Fruit fly (Drosophila melanogaster) whole organism, embryonic: ENCODE measurements around the gene dunk.

ENCODE experiments used
- Aef1 ChIP-seq: fragments of 200-800 bp; sonication (Bioruptor generic); IDR thresholded peaks from 3 replicates; pipeline ENCODE4 v1.3.6; 2022; ENCODE audit warnings: missing biosample characterization, missing genetic modification characterization
- Bteb2 ChIP-seq: fragments of 200-800 bp; sonication (Bioruptor generic); optimal IDR thresholded peaks from 2 replicates; lab custom pipeline; 2016; ENCODE audit warnings: missing biosample characterization, missing genetic modification characterization
- CG10321 ChIP-seq: fragments of 200-800 bp; sonication (Bioruptor generic); IDR thresholded peaks from 2 replicates; pipeline ENCODE4 v1.3.6; 2022; ENCODE audit warnings: missing biosample characterization, missing genetic modification characterization
- CG10543 ChIP-seq: fragments of 200-800 bp; sonication (Bioruptor generic); optimal IDR thresholded peaks from 3 replicates; lab custom pipeline; 2017; ENCODE audit warnings: missing biosample characterization, mild to moderate bottlenecking, missing genetic modification characterization, moderate library complexity
- CG10654 ChIP-seq: fragments of 200-800 bp; sonication (Bioruptor generic); optimal IDR thresholded peaks from 2 replicates; lab custom pipeline; 2016; ENCODE audit warnings: missing biosample characterization, missing genetic modification characterization
- CG11093 ChIP-seq: fragments of 200-800 bp; sonication (Bioruptor generic); IDR thresholded peaks from 3 replicates; pipeline ENCODE4 v1.3.6; 2022; ENCODE audit warnings: missing biosample characterization, missing genetic modification characterization
- CG11560 ChIP-seq: fragments of 200-800 bp; sonication (Bioruptor generic); IDR thresholded peaks from 3 replicates; pipeline ENCODE4 v1.3.6; 2022; ENCODE audit warnings: missing biosample characterization, missing genetic modification characterization
- CG12769 ChIP-seq: fragments of 200-800 bp; sonication (Bioruptor generic); optimal IDR thresholded peaks from 2 replicates; lab custom pipeline; 2019; ENCODE audit warnings: missing biosample characterization, mild to moderate bottlenecking, missing genetic modification characterization, moderate library complexity
- CG12942 ChIP-seq: fragments of 200-800 bp; sonication (Bioruptor generic); optimal IDR thresholded peaks from 3 replicates; lab custom pipeline; 2016; ENCODE audit warnings: missing biosample characterization, missing genetic modification characterization
- CG14710 ChIP-seq: fragments of 200-800 bp; sonication (Bioruptor generic); optimal IDR thresholded peaks from 3 replicates; lab custom pipeline; 2019; ENCODE audit warnings: missing biosample characterization, mild to moderate bottlenecking, missing genetic modification characterization, moderate library complexity
- CG15696 ChIP-seq: fragments of 200-800 bp; sonication (Bioruptor generic); optimal IDR thresholded peaks from 2 replicates; lab custom pipeline; 2019; ENCODE audit warnings: missing biosample characterization, mild to moderate bottlenecking, missing genetic modification characterization, moderate library complexity
- CG16813 ChIP-seq: fragments of 200-800 bp; sonication (Bioruptor generic); IDR thresholded peaks from 3 replicates; pipeline ENCODE4 v1.3.6; 2022; ENCODE audit warnings: missing biosample characterization, missing genetic modification characterization; ENCODE audit not compliant: partially characterized antibody
- CG17829 ChIP-seq: fragments of 200-800 bp; optimal IDR thresholded peaks from 2 replicates; lab custom pipeline; 2019; ENCODE audit warnings: missing biosample characterization, mild to moderate bottlenecking, missing genetic modification characterization, moderate library complexity
- CG17912 ChIP-seq: fragments of 200-800 bp; sonication (Bioruptor generic); optimal IDR thresholded peaks from 2 replicates; lab custom pipeline; 2018; ENCODE audit warnings: missing biosample characterization, mild to moderate bottlenecking, missing genetic modification characterization
- CG2199 ChIP-seq: fragments of 200-800 bp; sonication (Bioruptor generic); IDR thresholded peaks from 3 replicates; pipeline ENCODE4 v1.3.6; 2022; ENCODE audit warnings: missing biosample characterization, missing genetic modification characterization
- CG30403 ChIP-seq: fragments of 200-800 bp; sonication (Bioruptor generic); optimal IDR thresholded peaks from 3 replicates; lab custom pipeline; 2016; ENCODE audit warnings: missing biosample characterization, missing genetic modification characterization
- CG3281 ChIP-seq: fragments of 200-800 bp; sonication (Bioruptor generic); optimal IDR thresholded peaks from 3 replicates; lab custom pipeline; 2017; ENCODE audit warnings: missing biosample characterization, mild to moderate bottlenecking, missing genetic modification characterization
- CG33557 ChIP-seq: fragments of 200-800 bp; sonication (Bioruptor generic); optimal IDR thresholded peaks from 2 replicates; lab custom pipeline; 2019; ENCODE audit warnings: missing biosample characterization, mild to moderate bottlenecking, missing genetic modification characterization, moderate library complexity
- CG6175 ChIP-seq: fragments of 200-800 bp; sonication (Bioruptor generic); IDR thresholded peaks from 3 replicates; pipeline ENCODE4 v1.3.6; 2022; ENCODE audit warnings: missing biosample characterization, missing genetic modification characterization
- CG6272 ChIP-seq: fragments of 200-800 bp; sonication (Bioruptor generic); IDR thresholded peaks from 2 replicates; pipeline ENCODE4 v1.3.6; 2022; ENCODE audit warnings: missing biosample characterization, missing genetic modification characterization
- CG6689 ChIP-seq: fragments of 200-800 bp; sonication (Bioruptor generic); IDR thresholded peaks from 2 replicates; pipeline ENCODE4 v1.3.6; 2022; ENCODE audit warnings: missing biosample characterization, missing genetic modification characterization
- CG7987 ChIP-seq: fragments of 200-800 bp; sonication (Bioruptor generic); optimal IDR thresholded peaks from 2 replicates; lab custom pipeline; 2018; ENCODE audit warnings: missing biosample characterization, mild to moderate bottlenecking, missing genetic modification characterization, moderate library complexity
- CG8089 ChIP-seq: fragments of 200-800 bp; sonication (Bioruptor generic); optimal IDR thresholded peaks from 3 replicates; lab custom pipeline; 2016; ENCODE audit warnings: missing biosample characterization, missing genetic modification characterization
- ERR ChIP-seq: fragments of 200-800 bp; sonication (Bioruptor generic); optimal IDR thresholded peaks from 2 replicates; lab custom pipeline; 2016; ENCODE audit warnings: missing biosample characterization, missing genetic modification characterization
- H15 ChIP-seq: fragments of 200-800 bp; sonication (Bioruptor generic); IDR thresholded peaks from 3 replicates; pipeline ENCODE4 v1.3.6; 2022; ENCODE audit warnings: missing biosample characterization, missing genetic modification characterization
- HLH4C ChIP-seq: fragments of 200-800 bp; sonication (Bioruptor generic); IDR thresholded peaks from 3 replicates; pipeline ENCODE4 v1.3.6; 2022; ENCODE audit warnings: missing biosample characterization, missing genetic modification characterization; ENCODE audit not compliant: partially characterized antibody
- Meics ChIP-seq: fragments of 200-800 bp; sonication (Bioruptor generic); optimal IDR thresholded peaks from 2 replicates; lab custom pipeline; 2017; ENCODE audit warnings: missing biosample characterization, mild to moderate bottlenecking, missing genetic modification characterization
- Nf-YA ChIP-seq: fragments of 200-800 bp; sonication (Bioruptor generic); IDR thresholded peaks from 2 replicates; pipeline ENCODE4 v1.3.6; 2022; ENCODE audit warnings: missing biosample characterization, missing genetic modification characterization
- Rx ChIP-seq: fragments of 200-800 bp; sonication (Bioruptor generic); IDR thresholded peaks from 2 replicates; pipeline ENCODE4 v1.3.6; 2022; ENCODE audit warnings: missing biosample characterization, missing genetic modification characterization
- Scr ChIP-seq: fragments of 200-800 bp; sonication (Bioruptor generic); IDR thresholded peaks from 2 replicates; pipeline ENCODE4 v1.3.6; 2022; ENCODE audit warnings: missing biosample characterization, missing genetic modification characterization; ENCODE audit not compliant: partially characterized antibody
- Side ChIP-seq: fragments of 200-800 bp; sonication (Bioruptor generic); optimal IDR thresholded peaks from 2 replicates; lab custom pipeline; 2016; ENCODE audit warnings: missing biosample characterization, missing genetic modification characterization
- Sin3A ChIP-seq: fragments of >200 bp; optimal IDR thresholded peaks from 2 replicates; lab custom pipeline; 2018
- Six4 ChIP-seq: fragments of 200-800 bp; sonication (Bioruptor generic); optimal IDR thresholded peaks from 2 replicates; lab custom pipeline; 2016; ENCODE audit warnings: missing biosample characterization, missing genetic modification characterization
- Sox100B ChIP-seq: fragments of 200-800 bp; sonication (Bioruptor generic); optimal IDR thresholded peaks from 3 replicates; lab custom pipeline; 2018; ENCODE audit warnings: missing biosample characterization, mild to moderate bottlenecking, missing genetic modification characterization
- Stat92E ChIP-seq, 3 experiments: fragments of >200 bp in 2 of 3; fragments of 200-800 bp in 1 of 3; sonication (Bioruptor generic) in 1 of 3; optimal IDR thresholded peaks; 2 replicates each; lab custom pipeline; 2017 to 2019; ENCODE audit warnings: missing biosample characterization in 3 of 3, missing genetic modification characterization in 3 of 3, mild to moderate bottlenecking in 1 of 3, moderate library complexity in 1 of 3
- al ChIP-seq: fragments of 200-800 bp; sonication (Bioruptor generic); IDR thresholded peaks from 2 replicates; pipeline ENCODE4 v1.3.6; 2022; ENCODE audit warnings: missing biosample characterization, missing genetic modification characterization
- bbx ChIP-seq: fragments of 200-800 bp; sonication (Bioruptor generic); IDR thresholded peaks from 2 replicates; pipeline ENCODE4 v1.3.6; 2022; ENCODE audit warnings: missing biosample characterization, missing genetic modification characterization; ENCODE audit not compliant: partially characterized antibody
- bigmax ChIP-seq: fragments of 200-800 bp; sonication (Bioruptor generic); optimal IDR thresholded peaks from 2 replicates; lab custom pipeline; 2018; ENCODE audit warnings: missing biosample characterization, mild to moderate bottlenecking, missing genetic modification characterization
- cad ChIP-seq: fragments of >200 bp; optimal IDR thresholded peaks from 2 replicates; lab custom pipeline; 2017; ENCODE audit warnings: missing biosample characterization, missing genetic modification characterization
- ci ChIP-seq: fragments of 200-800 bp; sonication (Bioruptor generic); IDR thresholded peaks from 3 replicates; pipeline ENCODE4 v1.3.6; 2022; ENCODE audit warnings: missing biosample characterization, missing genetic modification characterization
- crc ChIP-seq: fragments of 200-800 bp; sonication (Bioruptor generic); optimal IDR thresholded peaks from 2 replicates; lab custom pipeline; 2016; ENCODE audit warnings: missing biosample characterization, missing genetic modification characterization
- danr ChIP-seq: fragments of 200-800 bp; sonication (Bioruptor generic); IDR thresholded peaks from 2 replicates; pipeline ENCODE4 v1.3.6; 2022; ENCODE audit warnings: missing biosample characterization, missing genetic modification characterization
- dati ChIP-seq: fragments of 200-800 bp; sonication (Bioruptor generic); IDR thresholded peaks from 2 replicates; pipeline ENCODE4 v1.3.6; 2022; ENCODE audit warnings: missing biosample characterization, missing genetic modification characterization
- dimm ChIP-seq: fragments of 200-800 bp; sonication (Bioruptor generic); IDR thresholded peaks from 2 replicates; pipeline ENCODE4 v1.3.6; 2022; ENCODE audit warnings: missing biosample characterization, missing genetic modification characterization
- dm ChIP-seq: fragments of 200-800 bp; sonication (Bioruptor generic); optimal IDR thresholded peaks from 3 replicates; lab custom pipeline; 2016; ENCODE audit warnings: missing biosample characterization, missing genetic modification characterization
- dmrt11E ChIP-seq: fragments of 200-800 bp; sonication (Bioruptor generic); optimal IDR thresholded peaks from 3 replicates; lab custom pipeline; 2018; ENCODE audit warnings: missing biosample characterization, mild to moderate bottlenecking, missing genetic modification characterization, moderate library complexity
- dpn ChIP-seq, 2 experiments: fragments of 200-800 bp; sonication (Bioruptor generic); optimal IDR thresholded peaks; 3 replicates each; lab custom pipeline; 2016; ENCODE audit warnings: missing biosample characterization in 2 of 2, missing genetic modification characterization in 2 of 2
- gro ChIP-seq: fragments of 200-800 bp; sonication (Bioruptor generic); optimal IDR thresholded peaks from 2 replicates; lab custom pipeline; 2016; ENCODE audit warnings: missing biosample characterization, missing genetic modification characterization
- h ChIP-seq: fragments of >200 bp; optimal IDR thresholded peaks from 2 replicates; lab custom pipeline; 2017
- lola ChIP-seq, 3 experiments: fragments of >200 bp in 2 of 3; fragments of 200-800 bp in 1 of 3; sonication (Bioruptor generic) in 1 of 3; optimal IDR thresholded peaks; 2 replicates each; lab custom pipeline; 2017 to 2019; ENCODE audit warnings: missing biosample characterization in 3 of 3, missing genetic modification characterization in 3 of 3, mild to moderate bottlenecking in 1 of 3, moderate library complexity in 1 of 3
- mld ChIP-seq: fragments of 200-800 bp; sonication (Bioruptor generic); IDR thresholded peaks from 3 replicates; pipeline ENCODE4 v1.3.6; 2022; ENCODE audit warnings: missing biosample characterization, missing genetic modification characterization; ENCODE audit not compliant: partially characterized antibody
- p53 ChIP-seq: fragments of 200-800 bp; sonication (Bioruptor generic); optimal IDR thresholded peaks from 2 replicates; lab custom pipeline; 2016; ENCODE audit warnings: missing biosample characterization, missing genetic modification characterization
- zfh1 ChIP-seq: fragments of 200-800 bp; sonication (Bioruptor generic); IDR thresholded peaks from 3 replicates; pipeline ENCODE4 v1.3.6; 2022; ENCODE audit warnings: missing biosample characterization, missing genetic modification characterization

Gene dunk

DNA sequence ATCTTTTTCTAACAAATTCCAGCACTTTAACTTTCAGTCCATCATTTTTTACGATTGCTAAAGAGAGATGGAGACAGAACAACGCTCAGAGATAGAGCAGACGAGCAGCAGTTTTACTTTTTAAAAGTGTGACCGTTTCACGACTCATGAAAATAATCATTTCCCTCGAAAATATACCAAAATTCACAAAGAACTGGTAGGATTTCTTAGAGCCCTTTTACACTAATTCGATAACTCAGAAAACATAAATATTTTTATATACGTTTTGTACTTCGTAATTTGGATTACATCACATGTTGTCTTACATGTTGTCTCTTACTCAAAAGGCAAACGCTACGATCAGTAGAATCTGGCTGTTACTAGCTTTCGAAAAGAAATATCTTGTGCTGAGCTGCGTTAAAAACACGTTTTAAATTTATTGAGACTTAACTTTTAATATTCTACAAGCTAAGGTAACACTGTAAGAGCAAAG lies 17.7 kb downstream of the dunk start, which contains the start of gene Clamp (continued):
- TF ChIP-seq CG6689 (GFP tag; lab: Robert Waterston, UW), result no peak
- TF ChIP-seq crc, result no peak
- no peak for TF ChIP-seq CG16813
- no peak for TF ChIP-seq Side (GFP tag; lab: Kevin White, UChicago)
- no peak for TF ChIP-seq CG11093 (GFP tag; lab: Robert Waterston, UW)
- peak; percentile 37 for TF ChIP-seq CG8089 (GFP tag; lab: Kevin White, UChicago)
- peak; percentile 20 for TF ChIP-seq CG17829 (tag; lab: Kevin White, UChicago)
- TF ChIP-seq CG14710, result peak; percentile 62
- TF ChIP-seq dimm (GFP tag; lab: Robert Waterston, UW), result no peak
- no peak for TF ChIP-seq Rx (GFP tag; lab: Robert Waterston, UW)
- TF ChIP-seq CG2199, result no peak
- TF ChIP-seq CG3281 (GFP tag; lab: Kevin White, UChicago), result no peak
- TF ChIP-seq CG30403 (GFP tag; lab: Kevin White, UChicago), result no peak
- no peak for TF ChIP-seq ci (GFP tag; lab: Robert Waterston, UW)
- peak in 1 of 3 experiments; percentile 81 for TF ChIP-seq lola (GFP tag; optimal IDR thresholded peaks at IDR 0.05; lab: Kevin White, UChicago)
- TF ChIP-seq H15 (GFP tag; lab: Robert Waterston, UW), result no peak
- TF ChIP-seq CG10654, result no peak
- no peak for TF ChIP-seq CG11560 (tag; lab: Robert Waterston, UW)
- no peak for TF ChIP-seq dati (GFP tag; lab: Robert Waterston, UW)
- TF ChIP-seq CG7987 (GFP tag; lab: Kevin White, UChicago), result no peak
- no peak for TF ChIP-seq dm (GFP tag; lab: Kevin White, UChicago)
- TF ChIP-seq Nf-YA, result no peak
- TF ChIP-seq Sox100B (GFP tag; lab: Kevin White, UChicago), result no peak
- no peak for TF ChIP-seq zfh1 (GFP tag; lab: Robert Waterston, UW)
- TF ChIP-seq gro (GFP tag; lab: Kevin White, UChicago), result no peak
- no peak for TF ChIP-seq CG6175 (GFP tag; lab: Robert Waterston, UW)
- TF ChIP-seq CG15696 (tag; lab: Kevin White, UChicago), result no peak
- TF ChIP-seq CG12942, result no peak
- no peak for TF ChIP-seq bigmax (GFP tag; lab: Kevin White, UChicago)
- TF ChIP-seq h (lab: Kevin White, UChicago), result no peak
- TF ChIP-seq ERR (GFP tag; lab: Kevin White, UChicago), result no peak
- no peak for TF ChIP-seq bbx (GFP tag; lab: Robert Waterston, UW)
- TF ChIP-seq dmrt11E (tag; lab: Kevin White, UChicago), result no peak
- no peak for TF ChIP-seq CG33557 (GFP tag; lab: Kevin White, UChicago)
- no peak for TF ChIP-seq cad (GFP tag; lab: Kevin White, UChicago)
- no peak for TF ChIP-seq dpn (GFP tag; optimal IDR thresholded peaks at IDR 0.05; lab: Kevin White, UChicago)
- no peak for TF ChIP-seq al (GFP tag; lab: Robert Waterston, UW)
- no peak for TF ChIP-seq Aef1 (GFP tag; lab: Robert Waterston, UW)
- no peak for TF ChIP-seq Sin3A
- peak; percentile 90 for TF ChIP-seq CG10321 (GFP tag; lab: Robert Waterston, UW)
- TF ChIP-seq HLH4C, result no peak
- TF ChIP-seq danr (GFP tag; lab: Robert Waterston, UW), result no peak
- no peak for TF ChIP-seq CG12769
- no peak for TF ChIP-seq CG17912 (GFP tag; lab: Kevin White, UChicago)
- no peak for TF ChIP-seq Bteb2 (GFP tag; lab: Kevin White, UChicago)
- no peak for TF ChIP-seq Six4 (GFP tag; lab: Kevin White, UChicago)
- TF ChIP-seq Meics (GFP tag; lab: Kevin White, UChicago), result no peak
- TF ChIP-seq CG10543 (GFP tag; lab: Kevin White, UChicago), result no peak
- TF ChIP-seq mld (GFP tag; lab: Robert Waterston, UW), result no peak
- no peak for TF ChIP-seq CG6272 (GFP tag; lab: Robert Waterston, UW)
- no peak for TF ChIP-seq p53
- TF ChIP-seq Stat92E (GFP tag; optimal IDR thresholded peaks at IDR 0.05; lab: Kevin White, UChicago), result no peak
- TF ChIP-seq Scr, result no peak
